Worm (Caenorhabditis elegans) whole organism, young adult: Measurements from ENCODE around the gene cyp-37A1.
A peak's percentile ranks its signal among the peaks of the same experiment; 100 is the strongest.

Source experiments
- B0035.1 ChIP-seq: sonication (generic microtip); optimal IDR thresholded peaks from 2 replicates; lab custom pipeline; 2016; ENCODE audit warnings: missing genetic modification characterization, mild to moderate bottlenecking, missing compliant biosample characterization, missing genotype, missing genetic modification reagents
- B0336.3 ChIP-seq: fragments of 200-800 bp; sonication (Bioruptor generic); IDR thresholded peaks from 2 replicates; pipeline ENCODE4 v1.3.6; 2022; ENCODE audit warnings: missing genetic modification characterization, missing compliant biosample characterization
- C06A6.2 ChIP-seq: fragments of 200-800 bp; sonication (Bioruptor generic); conservative IDR thresholded peaks from 2 replicates; pipeline ENCODE4 v1.3.6; 2022; ENCODE audit warnings: missing genetic modification characterization, missing compliant biosample characterization
- D2030.7 ChIP-seq: fragments of 200-800 bp; sonication (Bioruptor generic); IDR thresholded peaks from 2 replicates; pipeline ENCODE4 v1.3.6; 2022; ENCODE audit warnings: missing genetic modification reagents, missing genetic modification characterization, missing compliant biosample characterization
- F23B12.7 ChIP-seq: sonication (generic microtip); optimal IDR thresholded peaks from 2 replicates; lab custom pipeline; 2017; ENCODE audit warnings: missing genetic modification characterization, mild to moderate bottlenecking, missing compliant biosample characterization, antibody characterized with exemption, moderate library complexity; ENCODE audit not compliant: insufficient read depth
- F39B2.1 ChIP-seq: fragments of 200-800 bp; sonication (Bioruptor generic); IDR thresholded peaks from 2 replicates; pipeline ENCODE4 v1.3.6; 2022; ENCODE audit warnings: missing genetic modification reagents, missing genetic modification characterization, missing compliant biosample characterization
- F55B11.4 ChIP-seq: sonication (generic microtip); optimal IDR thresholded peaks from 2 replicates; lab custom pipeline; 2016; ENCODE audit warnings: missing compliant biosample characterization, missing genetic modification characterization, borderline replicate concordance; ENCODE audit not compliant: insufficient read depth
- F57A8.1 ChIP-seq: fragments of 200-800 bp; sonication (Bioruptor generic); optimal IDR thresholded peaks from 2 replicates; lab custom pipeline; 2018; ENCODE audit warnings: mild to moderate bottlenecking, missing genetic modification characterization, moderate library complexity, missing compliant biosample characterization
- K11D2.4 ChIP-seq: fragments of 200-800 bp; sonication (Bioruptor generic); IDR thresholded peaks from 2 replicates; pipeline ENCODE4 v1.3.6; 2022; ENCODE audit warnings: missing genetic modification reagents, missing genetic modification characterization, missing compliant biosample characterization
- Y53F4B.3 ChIP-seq: fragments of 200-800 bp; sonication (Bioruptor generic); IDR thresholded peaks from 2 replicates; pipeline ENCODE4 v1.3.6; 2022; ENCODE audit warnings: missing genetic modification reagents, missing genetic modification characterization, missing compliant biosample characterization
- Y95B8A.8 ChIP-seq: fragments of 200-800 bp; sonication (Bioruptor generic); IDR thresholded peaks from 2 replicates; pipeline ENCODE4 v1.3.6; 2022; ENCODE audit warnings: missing genetic modification reagents, missing genetic modification characterization, missing compliant biosample characterization
- ama-1 ChIP-seq, 3 experiments: fragments of 150-350 bp in 1 of 3; sonication (generic microtip) in 2 of 3; optimal IDR thresholded peaks; 2 replicates each; lab custom pipeline; 2014 to 2018; ENCODE audit warnings: missing biosample characterization in 2 of 3, missing genetic modification characterization in 2 of 3, missing genetic modification reagents in 2 of 3
- aptf-2 ChIP-seq: fragments of 200-800 bp; sonication (Bioruptor generic); conservative IDR thresholded peaks from 2 replicates; pipeline ENCODE4 v1.3.6; 2022; ENCODE audit warnings: missing genetic modification reagents, missing genetic modification characterization, missing compliant biosample characterization
- aptf-3 ChIP-seq: fragments of 200-800 bp; sonication (Bioruptor generic); IDR thresholded peaks from 2 replicates; pipeline ENCODE4 v1.3.6; 2022; ENCODE audit warnings: missing genetic modification characterization, missing compliant biosample characterization
- attf-5 ChIP-seq: fragments of 200-800 bp; sonication (Bioruptor generic); optimal IDR thresholded peaks from 2 replicates; lab custom pipeline; 2018; ENCODE audit warnings: mild to moderate bottlenecking, missing genetic modification characterization, missing compliant biosample characterization
- bed-2 ChIP-seq: fragments of 200-800 bp; sonication (Bioruptor generic); IDR thresholded peaks from 2 replicates; pipeline ENCODE4 v1.3.6; 2022; ENCODE audit warnings: missing genetic modification reagents, missing genetic modification characterization, missing compliant biosample characterization
- ccch-3 ChIP-seq: fragments of 200-800 bp; sonication (Bioruptor generic); optimal IDR thresholded peaks from 2 replicates; lab custom pipeline; 2018; ENCODE audit warnings: mild to moderate bottlenecking, missing genetic modification characterization, missing compliant biosample characterization
- ceh-100 ChIP-seq: fragments of 200-800 bp; sonication (Bioruptor generic); IDR thresholded peaks from 2 replicates; pipeline ENCODE4 v1.3.6; 2022; ENCODE audit warnings: missing genetic modification reagents, missing genetic modification characterization, missing compliant biosample characterization
- ceh-58 ChIP-seq: fragments of 200-800 bp; sonication (Bioruptor generic); IDR thresholded peaks from 2 replicates; pipeline ENCODE4 v1.3.6; 2022; ENCODE audit warnings: missing genetic modification characterization, missing compliant biosample characterization
- ceh-79 ChIP-seq: sonication (generic microtip); optimal IDR thresholded peaks from 2 replicates; lab custom pipeline; 2017; ENCODE audit warnings: mild to moderate bottlenecking, missing genetic modification characterization, missing compliant biosample characterization
- chd-7 ChIP-seq: sonication (generic microtip); optimal IDR thresholded peaks from 2 replicates; lab custom pipeline; 2016; ENCODE audit warnings: mild to moderate bottlenecking, missing genetic modification characterization, moderate library complexity, missing compliant biosample characterization
- dpff-1 ChIP-seq: sonication (generic microtip); optimal IDR thresholded peaks from 2 replicates; lab custom pipeline; 2017; ENCODE audit warnings: mild to moderate bottlenecking, missing genetic modification characterization, missing compliant biosample characterization
- egl-44 ChIP-seq: fragments of 200-800 bp; sonication (Bioruptor generic); IDR thresholded peaks from 2 replicates; pipeline ENCODE4 v1.3.6; 2022; ENCODE audit warnings: missing genetic modification reagents, missing genetic modification characterization, missing compliant biosample characterization
- ets-4 ChIP-seq: fragments of 200-800 bp; sonication (Bioruptor generic); optimal IDR thresholded peaks from 2 replicates; lab custom pipeline; 2018; ENCODE audit warnings: mild to moderate bottlenecking, missing genetic modification characterization, missing compliant biosample characterization
- gei-17 ChIP-seq: fragments of 200-800 bp; sonication (Bioruptor generic); optimal IDR thresholded peaks from 2 replicates; lab custom pipeline; 2018; ENCODE audit warnings: mild to moderate bottlenecking, missing genetic modification characterization, missing compliant biosample characterization
- hmg-1.2 ChIP-seq: fragments of 200-800 bp; sonication (Bioruptor generic); IDR thresholded peaks from 2 replicates; pipeline ENCODE4 v1.3.6; 2022; ENCODE audit warnings: missing genetic modification reagents, missing genetic modification characterization, missing compliant biosample characterization
- let-526 ChIP-seq: fragments of 200-800 bp; sonication (Bioruptor generic); IDR thresholded peaks from 2 replicates; pipeline ENCODE4 v1.3.6; 2022; ENCODE audit warnings: missing genetic modification reagents, missing genetic modification characterization, missing compliant biosample characterization
- let-607 ChIP-seq, 2 experiments: fragments of 200-800 bp in 1 of 2; sonication (Bioruptor generic) in 1 of 2; sonication (generic microtip) in 1 of 2; optimal IDR thresholded peaks; 2 replicates each; lab custom pipeline; 2016 to 2018; ENCODE audit warnings: mild to moderate bottlenecking in 2 of 2, missing compliant biosample characterization in 2 of 2, missing genetic modification characterization in 2 of 2, moderate library complexity in 2 of 2, missing genotype in 1 of 2
- lin-35 ChIP-seq, 3 experiments: fragments of 150-350 bp in 2 of 3; sonication (generic microtip) in 1 of 3; optimal IDR thresholded peaks; 2 replicates each; lab custom pipeline; 2014 to 2018; ENCODE audit warnings: missing biosample characterization in 3 of 3, missing genetic modification characterization in 3 of 3, missing genetic modification reagents in 3 of 3
- lin-40 ChIP-seq: sonication (generic microtip); optimal IDR thresholded peaks from 2 replicates; lab custom pipeline; 2016; ENCODE audit warnings: missing genetic modification characterization, mild to moderate bottlenecking, missing compliant biosample characterization, missing genotype, missing genetic modification reagents
- lsy-27 ChIP-seq: sonication (generic microtip); optimal IDR thresholded peaks from 2 replicates; lab custom pipeline; 2017; ENCODE audit warnings: missing genetic modification characterization, mild to moderate bottlenecking, missing compliant biosample characterization, antibody characterized with exemption, missing genotype, borderline replicate concordance; ENCODE audit not compliant: insufficient read depth
- mel-28 ChIP-seq: sonication (generic microtip); optimal IDR thresholded peaks from 2 replicates; lab custom pipeline; 2016; ENCODE audit warnings: borderline replicate concordance, mild to moderate bottlenecking, missing genetic modification characterization, missing compliant biosample characterization
- mxl-1 ChIP-seq: sonication (generic microtip); optimal IDR thresholded peaks from 2 replicates; lab custom pipeline; 2016; ENCODE audit warnings: missing genetic modification characterization, missing compliant biosample characterization
- nfya-1 ChIP-seq: sonication (generic microtip); optimal IDR thresholded peaks from 2 replicates; lab custom pipeline; 2017; ENCODE audit warnings: antibody characterized with exemption, missing compliant biosample characterization, missing genetic modification characterization, borderline replicate concordance; ENCODE audit not compliant: insufficient read depth
- nfya-2 ChIP-seq: fragments of 200-800 bp; sonication (Bioruptor generic); IDR thresholded peaks from 2 replicates; pipeline ENCODE4 v1.3.6; 2022; ENCODE audit warnings: missing genetic modification reagents, missing genetic modification characterization, missing compliant biosample characterization
- nhr-90 ChIP-seq: sonication (generic microtip); optimal IDR thresholded peaks from 2 replicates; lab custom pipeline; 2016; ENCODE audit warnings: missing genotype, mild to moderate bottlenecking, missing genetic modification characterization, missing compliant biosample characterization
- pbrm-1 ChIP-seq: fragments of 200-800 bp; sonication (Bioruptor generic); IDR thresholded peaks from 2 replicates; pipeline ENCODE4 v1.3.6; 2022; ENCODE audit warnings: missing genetic modification reagents, missing genetic modification characterization, missing compliant biosample characterization
- pha-4 ChIP-seq: fragments of 150-350 bp; sonication (generic microtip); optimal IDR thresholded peaks from 2 replicates; lab custom pipeline; 2014; ENCODE audit warnings: missing biosample characterization, missing genetic modification reagents, missing genetic modification characterization
- rpc-1 ChIP-seq, 2 experiments: fragments of 150-350 bp in 1 of 2; sonication (generic microtip) in 1 of 2; optimal IDR thresholded peaks; 2 replicates each; lab custom pipeline; 2014 to 2018; ENCODE audit warnings: missing biosample characterization in 1 of 2, missing genetic modification characterization in 1 of 2, missing genetic modification reagents in 1 of 2, missing genotype in 1 of 2
- sea-2 ChIP-seq: fragments of 200-800 bp; sonication (Bioruptor generic); IDR thresholded peaks from 2 replicates; pipeline ENCODE4 v1.3.6; 2022; ENCODE audit warnings: missing genetic modification characterization, missing compliant biosample characterization
- snpc-1.3 ChIP-seq: sonication (generic microtip); optimal IDR thresholded peaks from 2 replicates; lab custom pipeline; 2017; ENCODE audit warnings: missing genetic modification characterization, mild to moderate bottlenecking, missing compliant biosample characterization, antibody characterized with exemption, moderate library complexity, missing genotype, missing genetic modification reagents; ENCODE audit not compliant: insufficient read depth
- snpc-3.4 ChIP-seq: sonication (generic microtip); optimal IDR thresholded peaks from 2 replicates; lab custom pipeline; 2017; ENCODE audit warnings: missing genetic modification characterization, mild to moderate bottlenecking, missing compliant biosample characterization, antibody characterized with exemption, moderate library complexity, missing genotype, missing genetic modification reagents
- tlf-1 ChIP-seq: fragments of 200-800 bp; sonication (Bioruptor generic); optimal IDR thresholded peaks from 2 replicates; lab custom pipeline; 2018; ENCODE audit warnings: mild to moderate bottlenecking, missing genetic modification characterization, missing compliant biosample characterization
- unc-130 ChIP-seq: sonication (generic microtip); optimal IDR thresholded peaks from 2 replicates; lab custom pipeline; 2016; ENCODE audit warnings: missing genetic modification reagents, missing genetic modification characterization, missing compliant biosample characterization
- ztf-28 ChIP-seq: fragments of 200-800 bp; sonication (Bioruptor generic); IDR thresholded peaks from 2 replicates; pipeline ENCODE4 v1.3.6; 2022; ENCODE audit warnings: missing genetic modification reagents, missing genetic modification characterization, missing compliant biosample characterization
- ztf-6 ChIP-seq: fragments of 200-800 bp; sonication (Bioruptor generic); IDR thresholded peaks from 2 replicates; pipeline ENCODE4 v1.3.6; 2022; ENCODE audit warnings: missing genetic modification reagents, missing genetic modification characterization, missing compliant biosample characterization

Gene cyp-37A1

ce11 chrII:14018192-14018591, 1.4 kb upstream of the cyp-37A1 start:
- no peak for TF ChIP-seq ceh-58 (GFP tag; lab: Robert Waterston, UW)
- peak; percentile 100 for TF ChIP-seq hmg-1.2 (GFP tag; lab: Robert Waterston, UW)
- TF ChIP-seq B0035.1 (tag; lab: Kevin White, UChicago), result peak; percentile 37
- peak; percentile 81 for TF ChIP-seq gei-17
- TF ChIP-seq dpff-1 (tag; lab: Kevin White, UChicago), result peak; percentile 89
- TF ChIP-seq ztf-6 (GFP tag; lab: Robert Waterston, UW), result no peak
- TF ChIP-seq F55B11.4 (tag; lab: Kevin White, UChicago), result no peak
- peak; percentile 97 for TF ChIP-seq snpc-1.3
- no peak for TF ChIP-seq ztf-28 (GFP tag; lab: Robert Waterston, UW)
- TF ChIP-seq nfya-2 (GFP tag; lab: Robert Waterston, UW), result no peak
- TF ChIP-seq K11D2.4 (GFP tag; lab: Robert Waterston, UW), result peak; percentile 74; the same call in 1 of the 2 replicates
- peak in 2 of 3 experiments; percentile 18 to 75 for TF ChIP-seq lin-35 (GFP tag; optimal IDR thresholded peaks at IDR 0.05; lab: Kevin White, UChicago)
- TF ChIP-seq Y95B8A.8 (GFP tag; lab: Robert Waterston, UW), result peak; percentile 10; the same call in 1 of the 2 replicates
- no peak for TF ChIP-seq mel-28 (tag; lab: Kevin White, UChicago)
- TF ChIP-seq sea-2 (GFP tag; lab: Robert Waterston, UW), result no peak
- TF ChIP-seq tlf-1, result peak; percentile 89
- TF ChIP-seq bed-2, result no peak
- TF ChIP-seq nfya-1 (tag; lab: Kevin White, UChicago), result no peak
- TF ChIP-seq lsy-27 (tag; lab: Kevin White, UChicago), result peak; percentile 1
- TF ChIP-seq let-526 (GFP tag; lab: Robert Waterston, UW), result no peak
- TF ChIP-seq ets-4, result peak; percentile 0
- TF ChIP-seq ama-1 (optimal IDR thresholded peaks at IDR 0.05; lab: Kevin White, UChicago), result peak; percentile 99
- TF ChIP-seq ama-1 (GFP tag; optimal IDR thresholded peaks at IDR 0.05; lab: Kevin White, UChicago), result peak; percentile 5 to 38
- peak; percentile 96 for TF ChIP-seq D2030.7 (GFP tag; lab: Robert Waterston, UW)
- TF ChIP-seq F39B2.1 (GFP tag; lab: Robert Waterston, UW), result no peak
- peak; percentile 75 for TF ChIP-seq chd-7 (tag; lab: Kevin White, UChicago)
- peak; percentile 98 for TF ChIP-seq snpc-3.4 (tag; lab: Kevin White, UChicago)
- no peak for TF ChIP-seq mxl-1
- no peak for TF ChIP-seq nhr-90 (tag; lab: Kevin White, UChicago)
- TF ChIP-seq lin-40 (tag; lab: Kevin White, UChicago), result peak; percentile 89
- TF ChIP-seq ceh-100 (GFP tag; lab: Robert Waterston, UW), result peak; percentile 80
- no peak for TF ChIP-seq egl-44
- no peak for TF ChIP-seq ccch-3 (GFP tag; lab: Kevin White, UChicago)
- TF ChIP-seq C06A6.2 (GFP tag; lab: Robert Waterston, UW), result 0 out of 2 replicates have a peak, but pooled peaks have one; percentile 27
- TF ChIP-seq F57A8.1 (GFP tag; lab: Kevin White, UChicago), result no peak
- no peak for TF ChIP-seq ceh-79 (tag; lab: Kevin White, UChicago)
- no peak for TF ChIP-seq aptf-2 (GFP tag; lab: Robert Waterston, UW)
- TF ChIP-seq pha-4, result peak; percentile 18
- TF ChIP-seq attf-5, result peak; percentile 12
- peak; percentile 34; the same call in 1 of the 2 replicates for TF ChIP-seq Y53F4B.3 (GFP tag; lab: Robert Waterston, UW)
- peak; percentile 81 for TF ChIP-seq F23B12.7 (tag; lab: Kevin White, UChicago)
- peak; percentile 97 for TF ChIP-seq pbrm-1
- no peak for TF ChIP-seq rpc-1 (optimal IDR thresholded peaks at IDR 0.05; lab: Kevin White, UChicago)
- TF ChIP-seq rpc-1 (tag; optimal IDR thresholded peaks at IDR 0.05; lab: Kevin White, UChicago), result peak; percentile 10
- peak; percentile 93 for TF ChIP-seq B0336.3 (GFP tag; lab: Robert Waterston, UW)
- peak; percentile 60 for TF ChIP-seq unc-130 (GFP tag; lab: Kevin White, UChicago)
- TF ChIP-seq aptf-3 (GFP tag; lab: Robert Waterston, UW), result no peak
- TF ChIP-seq let-607 (tag; optimal IDR thresholded peaks at IDR 0.05; lab: Kevin White, UChicago), result peak; percentile 29 to 58
